Worm (Caenorhabditis elegans): Measurements from ENCODE around the gene ceh-1.

Gene ceh-1

DNA sequence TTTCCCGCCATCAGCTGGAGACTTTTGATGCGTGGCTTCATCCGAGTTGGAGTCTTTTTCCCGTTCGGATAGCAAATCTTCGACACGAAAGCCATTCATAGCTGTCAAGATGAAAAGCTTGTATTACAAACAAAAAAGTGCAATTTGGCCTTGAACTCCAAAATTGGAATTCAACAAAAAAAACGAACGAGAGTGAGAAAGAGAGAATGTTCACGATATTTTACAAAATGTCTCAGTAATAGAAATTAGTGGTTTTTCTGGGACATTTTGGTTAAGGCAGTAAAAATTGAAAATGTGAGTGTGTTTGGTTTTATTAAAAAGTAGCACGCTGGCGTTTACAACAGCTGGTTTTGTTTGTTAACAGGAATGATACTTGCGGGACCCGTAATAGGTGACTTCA is at the start of gene ceh-1:
Gene ceh-1, minus strand, starts transcription at position 101 of the 400 bp plus-strand sequence.
- TF ChIP-seq lin-13 (GFP tag; optimal IDR thresholded peaks at IDR 0.05) (no peak), nhr-77 (tag; optimal IDR thresholded peaks at IDR 0.05) (no peak), ceh-16 (tag; optimal IDR thresholded peaks at IDR 0.05) (no peak), fos-1 (tag; optimal IDR thresholded peaks at IDR 0.05) (no peak), zag-1 (tag; optimal IDR thresholded peaks at IDR 0.05) (no peak), mbf-1 (tag; optimal IDR thresholded peaks at IDR 0.05) (no peak), nhr-10 (tag; optimal IDR thresholded peaks at IDR 0.05) (no peak), nhr-12 (tag; optimal IDR thresholded peaks at IDR 0.05) (no peak), nhr-23 (tag; optimal IDR thresholded peaks at IDR 0.05) (no peak), skn-1 (tag; optimal IDR thresholded peaks at IDR 0.05) (no peak), unc-39 (tag; optimal IDR thresholded peaks at IDR 0.05) (no peak), nhr-21 (tag; optimal IDR thresholded peaks at IDR 0.05) (no peak), ztf-4 (tag; optimal IDR thresholded peaks at IDR 0.05) (no peak), dmd-4 (tag; optimal IDR thresholded peaks at IDR 0.05) (no peak), snpc-4 (tag; optimal IDR thresholded peaks at IDR 0.05) (no peak), C34F6.9 (tag; optimal IDR thresholded peaks at IDR 0.05) (no peak), sem-4 (tag; optimal IDR thresholded peaks at IDR 0.05) (no peak), sma-9 (GFP tag; optimal IDR thresholded peaks at IDR 0.05) (no peak), sma-9 (tag; optimal IDR thresholded peaks at IDR 0.05) (no peak), gmeb-1 (tag; optimal IDR thresholded peaks at IDR 0.05) (no peak), egl-27 (tag; optimal IDR thresholded peaks at IDR 0.05) (no peak)

DNA sequence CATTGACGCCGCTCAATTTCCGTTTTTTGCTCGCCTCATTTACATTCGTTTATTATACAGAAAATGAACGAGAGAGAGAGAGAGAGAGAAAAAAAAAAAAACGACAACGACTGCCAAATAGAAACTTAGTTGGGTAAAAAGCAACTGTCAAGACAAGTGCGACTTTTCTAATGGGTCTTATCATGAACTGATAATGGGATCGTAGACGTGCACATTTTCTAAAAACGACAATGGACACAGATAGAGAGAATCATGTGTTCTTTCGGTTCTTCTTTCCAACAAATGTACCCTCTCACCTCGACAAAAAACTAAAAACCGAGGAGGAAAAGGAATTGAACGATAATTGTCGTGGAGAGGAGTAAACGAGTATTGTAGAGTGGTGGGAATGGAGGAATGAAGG is 46.1 kb upstream of the ceh-1 start:
- TF ChIP-seq fos-1 (tag; optimal IDR thresholded peaks at IDR 0.05) = peak; percentile 69
- peak; percentile 47 for TF ChIP-seq sma-9 (GFP tag; optimal IDR thresholded peaks at IDR 0.05)
- no peak for TF ChIP-seq sma-9 (tag; optimal IDR thresholded peaks at IDR 0.05)
- TF ChIP-seq gmeb-1 (tag; optimal IDR thresholded peaks at IDR 0.05) = peak; percentile 5
- no peak for TF ChIP-seq nhr-11 (tag; optimal IDR thresholded peaks at IDR 0.05)
- no peak for TF ChIP-seq Y55F3AM.14 (GFP tag; optimal IDR thresholded peaks at IDR 0.05)
- no peak for TF ChIP-seq R02D3.7 (tag; optimal IDR thresholded peaks at IDR 0.05)
- no peak for TF ChIP-seq ZK546.5 (tag; optimal IDR thresholded peaks at IDR 0.05)
- no peak for TF ChIP-seq mbf-1 (tag; optimal IDR thresholded peaks at IDR 0.05)
- TF ChIP-seq lin-39 (tag; optimal IDR thresholded peaks at IDR 0.05) = no peak
- TF ChIP-seq ceh-82 (tag; optimal IDR thresholded peaks at IDR 0.05) = no peak
- no peak for TF ChIP-seq nhr-12 (tag; optimal IDR thresholded peaks at IDR 0.05)
- TF ChIP-seq C34F6.9 (tag; optimal IDR thresholded peaks at IDR 0.05) = no peak
- no peak for TF ChIP-seq nhr-21 (tag; optimal IDR thresholded peaks at IDR 0.05)
- no peak for TF ChIP-seq unc-39 (tag; optimal IDR thresholded peaks at IDR 0.05)
- TF ChIP-seq zag-1 (tag; optimal IDR thresholded peaks at IDR 0.05) = no peak
- no peak for TF ChIP-seq unc-55 (GFP tag; optimal IDR thresholded peaks at IDR 0.05)
- no peak for TF ChIP-seq lin-11 (tag; optimal IDR thresholded peaks at IDR 0.05)
- no peak for TF ChIP-seq ceh-16 (tag; optimal IDR thresholded peaks at IDR 0.05)
- no peak for TF ChIP-seq snpc-4 (tag; optimal IDR thresholded peaks at IDR 0.05)
- peak; percentile 23 for TF ChIP-seq crh-2 (tag; optimal IDR thresholded peaks at IDR 0.05)
- TF ChIP-seq skn-1 (tag; optimal IDR thresholded peaks at IDR 0.05) = no peak

DNA sequence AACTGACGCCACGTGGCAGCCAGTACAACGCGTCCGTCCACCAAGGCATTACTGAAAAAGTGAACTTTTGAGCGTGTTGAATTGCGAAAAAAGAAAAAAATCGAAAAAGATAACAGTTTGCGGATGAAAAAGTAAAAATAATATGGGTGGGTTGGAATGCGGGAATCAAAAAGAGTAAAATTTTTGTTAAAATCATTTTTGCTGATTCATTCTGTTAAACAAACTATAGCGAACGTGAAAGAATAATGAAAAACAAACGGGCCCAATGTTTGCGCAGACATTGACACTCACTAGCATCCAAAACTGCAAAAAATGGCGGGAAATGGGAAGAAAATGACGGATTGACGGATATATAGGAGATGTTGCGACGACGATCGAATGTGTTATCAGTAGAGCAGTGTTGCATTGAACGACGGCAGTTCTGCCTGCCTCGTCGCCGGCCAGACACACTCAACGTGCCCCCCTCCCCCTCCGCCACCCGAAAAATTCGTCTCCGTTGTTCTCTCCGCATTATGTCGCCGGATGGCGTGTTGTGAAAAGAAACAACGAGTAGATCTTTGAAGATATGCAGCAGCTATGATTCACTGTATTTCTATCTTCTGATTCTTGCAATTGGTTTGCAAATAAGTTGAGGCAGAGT is 45.6 kb upstream of the ceh-1 start, which contains the start of gene hyl-2:
Gene hyl-2, minus strand, starts transcription at position 51 of the 640 bp plus-strand sequence.
- TF ChIP-seq dmd-4 (tag; optimal IDR thresholded peaks at IDR 0.05) (no peak), nhr-23 (tag; optimal IDR thresholded peaks at IDR 0.05) (no peak), elt-1 (tag; optimal IDR thresholded peaks at IDR 0.05) (no peak), nhr-129 (tag; optimal IDR thresholded peaks at IDR 0.05) (peak; percentile 57), ceh-16 (tag; optimal IDR thresholded peaks at IDR 0.05) (peak; percentile 71), mdl-1 (tag; optimal IDR thresholded peaks at IDR 0.05) (no peak), unc-39 (tag; optimal IDR thresholded peaks at IDR 0.05) (no peak), sma-9 (GFP tag; optimal IDR thresholded peaks at IDR 0.05) (peak; percentile 42), sma-9 (tag; optimal IDR thresholded peaks at IDR 0.05) (no peak), C34F6.9 (tag; optimal IDR thresholded peaks at IDR 0.05) (peak; percentile 42), nhr-11 (tag; optimal IDR thresholded peaks at IDR 0.05) (no peak), sma-3 (GFP tag; optimal IDR thresholded peaks at IDR 0.05) (peak; percentile 18), nhr-21 (tag; optimal IDR thresholded peaks at IDR 0.05) (peak; percentile 35), lsy-2 (tag; optimal IDR thresholded peaks at IDR 0.05) (peak in 1 of 2 experiments; percentile 61), lin-13 (GFP tag; optimal IDR thresholded peaks at IDR 0.05) (peak; percentile 39), unc-55 (GFP tag; optimal IDR thresholded peaks at IDR 0.05) (peak; percentile 46), crh-2 (tag; optimal IDR thresholded peaks at IDR 0.05) (no peak), egl-27 (tag; optimal IDR thresholded peaks at IDR 0.05) (no peak), snpc-4 (tag; optimal IDR thresholded peaks at IDR 0.05) (peak; percentile 52), nhr-25 (tag; optimal IDR thresholded peaks at IDR 0.05) (peak; percentile 34), lin-39 (tag; optimal IDR thresholded peaks at IDR 0.05) (no peak), ztf-1 (GFP tag; conservative IDR thresholded peaks at IDR 0.05) (no peak), peb-1 (tag; optimal IDR thresholded peaks at IDR 0.05) (no peak), lin-11 (tag; optimal IDR thresholded peaks at IDR 0.05) (peak; percentile 41), R02D3.7 (tag; optimal IDR thresholded peaks at IDR 0.05) (no peak)

Data from whole organism, L2 larva.